Worm (Caenorhabditis elegans): ENCODE results near the gene C46A5.4.
A peak's percentile ranks its signal among the peaks of the same experiment; 100 is the strongest.

The C46A5.4 gene

ce11 chrIV:7763748-7764147 lies 6.6 kb upstream of the C46A5.4 start, which contains the start of the genes C46A5.6 and C46A5.1:
TSS of gene C46A5.6 (minus strand) at chrIV:7763848.
TSS of gene C46A5.1 (plus strand) at chrIV:7763931.
- TF ChIP-seq fkh-10 (GFP tag; optimal IDR thresholded peaks at IDR 0.05) (no peak), nfya-1 (tag; optimal IDR thresholded peaks at IDR 0.05; ENCODE audit: insufficient read depth) (no peak), ceh-9 (tag; optimal IDR thresholded peaks at IDR 0.05) (no peak), fos-1 (tag; optimal IDR thresholded peaks at IDR 0.05) (no peak), tbx-2 (tag; optimal IDR thresholded peaks at IDR 0.05) (no peak), elt-3 (tag; optimal IDR thresholded peaks at IDR 0.05) (no peak), jun-1 (tag; optimal IDR thresholded peaks at IDR 0.05) (no peak), mml-1 (tag; optimal IDR thresholded peaks at IDR 0.05) (no peak), ceh-28 (tag; optimal IDR thresholded peaks at IDR 0.05) (no peak), ztf-4 (tag; optimal IDR thresholded peaks at IDR 0.05) (no peak), lsy-12 (tag; optimal IDR thresholded peaks at IDR 0.05) (no peak), nhr-237 (tag; optimal IDR thresholded peaks at IDR 0.05) (no peak), elt-1 (tag; optimal IDR thresholded peaks at IDR 0.05) (no peak), ztf-11 (tag; optimal IDR thresholded peaks at IDR 0.05) (no peak)

DNA sequence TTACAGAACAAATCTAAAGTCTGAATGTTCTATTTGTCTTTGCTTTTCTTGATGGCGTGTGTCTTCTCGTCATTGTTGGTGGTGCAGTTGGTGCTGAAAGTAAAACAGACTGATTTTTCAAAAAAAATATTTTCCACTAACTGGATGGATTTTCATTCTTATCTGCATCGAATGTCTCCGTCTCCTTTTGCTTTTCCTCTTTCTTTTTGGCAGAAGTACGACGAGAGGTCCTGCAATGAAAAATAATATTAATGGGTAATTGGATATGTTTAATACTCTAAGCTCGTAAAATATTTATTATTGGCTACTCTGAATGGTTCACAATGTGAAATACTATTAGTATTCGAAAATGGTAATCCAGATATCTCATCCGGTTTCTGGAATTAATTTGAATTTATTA lies 3.0 kb upstream of the C46A5.4 start, which contains the start of gene del-7:
del-7 (plus strand) TSS at position 301 of the 400 bp plus-strand sequence.
- TF ChIP-seq ceh-28 (tag; optimal IDR thresholded peaks at IDR 0.05), result no peak
- TF ChIP-seq egl-5 (tag; optimal IDR thresholded peaks at IDR 0.05), result no peak
- TF ChIP-seq fkh-10 (GFP tag; optimal IDR thresholded peaks at IDR 0.05), result no peak

DNA sequence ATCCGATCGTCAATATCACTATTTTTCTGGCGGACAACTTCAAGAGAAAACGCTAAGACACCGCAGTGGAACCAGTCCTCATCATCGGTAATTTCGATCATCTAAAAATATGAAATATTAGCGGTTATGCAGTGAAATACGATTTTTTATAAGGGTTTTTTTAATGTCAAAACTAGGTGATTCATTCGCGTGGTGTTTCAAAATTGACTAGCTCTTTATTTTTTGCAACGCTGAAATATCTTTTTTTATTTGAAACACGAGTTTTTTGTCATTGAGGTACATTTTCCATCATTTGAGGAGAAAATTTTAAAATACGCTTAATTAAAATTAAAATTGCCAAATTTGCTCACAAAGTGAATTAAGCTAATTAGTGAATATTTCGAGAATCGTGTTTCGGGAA lies 2.4 kb upstream of the C46A5.4 start, which contains the start of gene dsb-3:
dsb-3 (minus strand) TSS at position 101 of the 400 bp plus-strand sequence.
- TF ChIP-seq unc-62 (GFP tag; optimal IDR thresholded peaks at IDR 0.05), result no peak
- no peak for TF ChIP-seq nhr-28 (tag; optimal IDR thresholded peaks at IDR 0.05)
- no peak for TF ChIP-seq lin-39 (tag; optimal IDR thresholded peaks at IDR 0.05)
- TF ChIP-seq nhr-23 (tag; optimal IDR thresholded peaks at IDR 0.05), result no peak
- TF ChIP-seq pqm-1 (tag; optimal IDR thresholded peaks at IDR 0.05), result no peak
- no peak for TF ChIP-seq tbx-2 (tag; optimal IDR thresholded peaks at IDR 0.05)
- TF ChIP-seq ceh-82 (tag; optimal IDR thresholded peaks at IDR 0.05), result no peak
- no peak for TF ChIP-seq unc-39 (tag; optimal IDR thresholded peaks at IDR 0.05)
- no peak for TF ChIP-seq fos-1 (tag; optimal IDR thresholded peaks at IDR 0.05)
- TF ChIP-seq ceh-16 (tag; optimal IDR thresholded peaks at IDR 0.05), result no peak
- TF ChIP-seq fkh-10 (GFP tag; optimal IDR thresholded peaks at IDR 0.05), result no peak
- no peak for TF ChIP-seq egl-27 (tag; optimal IDR thresholded peaks at IDR 0.05)
- TF ChIP-seq nfya-1 (tag; optimal IDR thresholded peaks at IDR 0.05; ENCODE audit: insufficient read depth), result no peak
- TF ChIP-seq nhr-237 (tag; optimal IDR thresholded peaks at IDR 0.05), result no peak
- TF ChIP-seq ceh-28 (tag; optimal IDR thresholded peaks at IDR 0.05), result no peak
- no peak for TF ChIP-seq mdl-1 (tag; optimal IDR thresholded peaks at IDR 0.05)
- TF ChIP-seq lin-15B (tag; optimal IDR thresholded peaks at IDR 0.05), result no peak
- TF ChIP-seq nhr-77 (tag; optimal IDR thresholded peaks at IDR 0.05), result no peak
- TF ChIP-seq ceh-9 (tag; optimal IDR thresholded peaks at IDR 0.05), result no peak

ce11 chrIV:7754114-7754513 lies 3.0 kb downstream of the C46A5.4 start:
- no peak for TF ChIP-seq nhr-237 (tag; optimal IDR thresholded peaks at IDR 0.05)
- TF ChIP-seq nhr-12 (tag; optimal IDR thresholded peaks at IDR 0.05), result no peak
- no peak for TF ChIP-seq ceh-28 (tag; optimal IDR thresholded peaks at IDR 0.05)
- TF ChIP-seq lsy-12 (tag; optimal IDR thresholded peaks at IDR 0.05), result no peak
- no peak for TF ChIP-seq nhr-77 (tag; optimal IDR thresholded peaks at IDR 0.05)
- no peak for TF ChIP-seq R02D3.7 (tag; optimal IDR thresholded peaks at IDR 0.05)
- no peak for TF ChIP-seq nhr-25 (tag; optimal IDR thresholded peaks at IDR 0.05)
- TF ChIP-seq tbx-2 (tag; optimal IDR thresholded peaks at IDR 0.05), result no peak
- no peak for TF ChIP-seq elt-2 (tag; optimal IDR thresholded peaks at IDR 0.05)
- no peak for TF ChIP-seq sea-2 (GFP tag; optimal IDR thresholded peaks at IDR 0.05)

DNA sequence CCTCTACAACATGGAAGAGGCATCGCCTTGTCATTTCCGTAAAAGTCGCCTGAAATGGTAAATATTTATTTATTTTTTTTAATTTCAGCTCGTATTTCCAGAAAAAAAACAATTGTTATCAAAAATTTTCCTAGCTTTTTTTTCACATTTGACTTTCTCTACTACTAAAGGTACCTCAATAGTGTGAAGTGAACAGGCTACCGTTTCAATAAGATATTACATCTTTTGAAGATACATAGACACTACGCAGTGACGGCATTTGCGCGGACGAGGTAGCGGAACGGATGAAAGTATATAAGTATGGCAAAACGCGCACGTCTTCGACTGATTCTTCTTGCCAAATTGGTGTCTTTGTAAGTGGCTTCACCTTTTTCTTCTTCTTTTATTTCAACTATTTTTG lies 4.0 kb downstream of the C46A5.4 start, which contains the start of gene col-14:
col-14 (plus strand) TSS at position 301 of the 400 bp plus-strand sequence.
- TF ChIP-seq pha-4 (tag; optimal IDR thresholded peaks at IDR 0.05) (no peak), nhr-25 (tag; optimal IDR thresholded peaks at IDR 0.05) (peak; percentile 16)

All from whole organism, L3 larva.